Fruit fly (Drosophila melanogaster): ENCODE results near the gene CG14186.

dm6 chr3L:20103777-20104542, at the start of gene CG14186:
- TF ChIP-seq CG4707 (GFP tag; optimal IDR thresholded peaks at IDR 0.05) (no peak), kay (GFP tag; optimal IDR thresholded peaks at IDR 0.05) (no peak)
